Fruit fly (Drosophila melanogaster): ENCODE measurements around the gene Pka-C3.

Pka-C3 gene

DNA sequence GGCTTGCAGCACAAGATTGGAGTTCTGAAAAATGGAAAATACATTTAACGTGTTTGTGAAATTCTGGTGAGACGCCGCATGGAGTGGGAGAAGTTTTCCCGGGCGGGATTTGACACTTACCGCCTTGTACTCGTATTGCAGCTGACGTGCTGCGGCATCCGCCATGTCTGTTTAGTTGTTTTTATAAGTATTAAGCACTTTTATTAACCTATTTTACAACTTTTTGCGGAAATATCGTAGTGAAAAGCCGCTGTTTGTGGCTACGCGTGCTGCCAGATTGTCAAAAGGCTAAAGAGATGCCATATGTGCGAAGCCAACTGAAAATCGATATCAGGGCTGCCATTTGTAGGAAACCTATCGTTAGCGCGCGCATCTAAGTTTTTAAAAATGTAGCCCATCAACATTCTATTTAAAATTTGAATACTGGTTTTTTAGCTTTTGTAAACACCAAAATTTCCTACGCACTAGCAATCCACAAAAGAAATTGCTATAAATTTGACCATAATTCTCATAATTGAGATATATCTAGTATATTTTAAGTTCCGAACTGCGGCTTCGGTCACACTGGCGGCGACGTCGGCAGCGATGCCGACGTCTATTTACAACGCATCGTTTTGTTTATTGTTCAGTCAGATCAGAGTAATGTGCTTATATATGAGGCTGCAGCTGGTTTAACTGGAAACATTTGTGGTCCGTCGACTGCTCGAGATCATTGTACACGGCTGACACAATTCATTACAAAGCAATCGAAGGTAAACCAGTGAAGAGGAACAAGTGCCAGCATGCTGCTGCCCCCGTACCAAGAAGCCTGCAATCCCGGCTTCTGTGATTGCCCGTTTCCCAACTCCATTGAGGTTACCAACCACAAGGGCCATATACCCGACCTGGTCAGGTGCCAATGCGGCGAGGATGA is 13.2 kb upstream of the Pka-C3 start, which contains the start of the genes Brr2 and CG10516 (continued):
- TF ChIP-seq Smox (GFP tag; optimal IDR thresholded peaks at IDR 0.05) (no peak), CG11762 (GFP tag; optimal IDR thresholded peaks at IDR 0.05; ENCODE audit: insufficient read depth) (no peak), Met (GFP tag; optimal IDR thresholded peaks at IDR 0.05) (no peak), CG8632 (GFP tag; optimal IDR thresholded peaks at IDR 0.05) (no peak), CG9139 (GFP tag; optimal IDR thresholded peaks at IDR 0.05) (no peak), CG3032 (tag; optimal IDR thresholded peaks at IDR 0.05) (peak; percentile 29), CG16779 (tag; optimal IDR thresholded peaks at IDR 0.05) (no peak), Eip93F (GFP tag; optimal IDR thresholded peaks at IDR 0.05) (no peak), lz (GFP tag; optimal IDR thresholded peaks at IDR 0.05) (no peak), acj6 (GFP tag; optimal IDR thresholded peaks at IDR 0.05) (no peak), Eip78C (GFP tag) (no peak), salr (GFP tag; optimal IDR thresholded peaks at IDR 0.05) (no peak), cyc (GFP tag; optimal IDR thresholded peaks at IDR 0.05) (no peak), esn (GFP tag; optimal IDR thresholded peaks at IDR 0.05) (peak; percentile 33), CG31627 (GFP tag; optimal IDR thresholded peaks at IDR 0.05) (peak; percentile 31), Hr38 (GFP tag; optimal IDR thresholded peaks at IDR 0.05) (no peak), achi (GFP tag; optimal IDR thresholded peaks at IDR 0.05) (no peak), CG4318 (GFP tag; optimal IDR thresholded peaks at IDR 0.05) (no peak), Sox14 (GFP tag; optimal IDR thresholded peaks at IDR 0.05) (peak; percentile 54), CG10631 (GFP tag; optimal IDR thresholded peaks at IDR 0.05) (no peak), CG32006 (GFP tag; optimal IDR thresholded peaks at IDR 0.05) (no peak), fd85E (GFP tag; optimal IDR thresholded peaks at IDR 0.05) (no peak), Hr4 (GFP tag; optimal IDR thresholded peaks at IDR 0.05) (no peak), CG11294 (GFP tag; IDR thresholded peaks at IDR 0.05) (no peak), spab (GFP tag; optimal IDR thresholded peaks at IDR 0.05) (no peak), svp (GFP tag) (no peak), ss (GFP tag; optimal IDR thresholded peaks at IDR 0.05) (peak in 1 of 2 experiments; percentile 37), Ets96B (tag; optimal IDR thresholded peaks at IDR 0.05) (no peak), CG6854 (GFP tag; optimal IDR thresholded peaks at IDR 0.05) (no peak), Sox15 (GFP tag; optimal IDR thresholded peaks at IDR 0.05) (no peak), pdm3 (GFP tag; optimal IDR thresholded peaks at IDR 0.05) (no peak), topi (GFP tag; optimal IDR thresholded peaks at IDR 0.05) (no peak), CG6808 (GFP tag; optimal IDR thresholded peaks at IDR 0.05) (no peak), OdsH (GFP tag; optimal IDR thresholded peaks at IDR 0.05) (no peak), CG3919 (GFP tag; optimal IDR thresholded peaks at IDR 0.05) (no peak), CG10669 (GFP tag; optimal IDR thresholded peaks at IDR 0.05) (no peak), Blimp-1 (GFP tag; optimal IDR thresholded peaks at IDR 0.05) (no peak)

DNA sequence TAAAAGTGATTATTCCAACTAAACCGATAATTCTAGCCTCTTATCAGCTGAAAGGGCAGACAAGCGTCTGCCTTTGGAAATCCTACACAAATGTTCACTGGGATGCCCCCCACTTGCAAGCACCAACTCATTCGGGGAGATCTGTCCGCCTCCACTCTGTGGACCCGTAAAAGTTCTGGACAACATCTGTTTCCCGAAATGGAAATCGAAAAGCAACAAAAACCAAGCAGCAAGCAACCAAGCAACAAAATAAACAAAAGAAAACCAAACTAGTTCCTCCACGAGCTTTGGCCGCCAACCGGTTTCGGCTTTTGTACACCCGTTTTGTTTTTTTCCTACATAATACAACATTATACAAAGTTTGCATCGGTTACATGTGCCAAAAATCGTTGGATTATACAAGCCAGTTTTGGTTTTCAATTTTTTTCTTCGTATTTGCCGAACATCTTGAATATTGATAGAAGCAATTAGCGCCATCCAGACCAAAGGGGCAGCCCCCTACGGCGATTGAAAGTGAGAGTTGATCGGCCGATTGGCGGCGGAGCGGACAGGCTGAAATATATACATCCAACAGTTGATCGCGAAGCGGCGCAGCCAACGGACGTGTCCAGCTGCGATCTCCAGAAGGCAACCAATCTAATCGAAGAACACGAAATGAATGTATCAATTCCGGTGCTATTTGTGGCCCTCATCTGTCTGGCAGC is 4.2 kb upstream of the Pka-C3 start, which contains the start of gene CG17032:
CG17032 (plus strand) TSS at position 232 of the 704 bp plus-strand sequence.
- TF ChIP-seq dsx (GFP tag; optimal IDR thresholded peaks at IDR 0.05; ENCODE audit: poor library complexity, severe bottlenecking) (peak; percentile 94), CG10669 (GFP tag; optimal IDR thresholded peaks at IDR 0.05) (no peak), Sox102F (GFP tag; optimal IDR thresholded peaks at IDR 0.05) (peak; percentile 18), fkh (GFP tag; optimal IDR thresholded peaks at IDR 0.05) (no peak), net (GFP tag; optimal IDR thresholded peaks at IDR 0.05) (peak; percentile 29), Lpt (GFP tag; optimal IDR thresholded peaks at IDR 0.05) (peak; percentile 35), Eip78C (GFP tag) (peak; percentile 83), ss (GFP tag; optimal IDR thresholded peaks at IDR 0.05) (peak in 1 of 2 experiments; percentile 49), CG1621 (tag; optimal IDR thresholded peaks at IDR 0.05) (peak; percentile 81), CG3032 (tag; optimal IDR thresholded peaks at IDR 0.05) (no peak), CG6854 (GFP tag; optimal IDR thresholded peaks at IDR 0.05) (peak; percentile 68), eg (GFP tag; IDR thresholded peaks at IDR 0.05) (0 out of 3 replicates have a peak, but pooled peaks have one; percentile 16), CG7368 (GFP tag; optimal IDR thresholded peaks at IDR 0.05) (no peak), Blimp-1 (GFP tag; optimal IDR thresholded peaks at IDR 0.05) (peak; percentile 99)

Measured in whole organism, prepupa.